Worm (Caenorhabditis elegans) whole organism, L4/young adult: ENCODE data around the gene Y58A7A.5.

ENCODE experiments used
- dao-5 ChIP-seq: sonication (generic microtip); optimal IDR thresholded peaks from 2 replicates; lab custom pipeline; 2016; ENCODE audit warnings: missing genotype, missing genetic modification characterization, moderate library complexity, missing compliant biosample characterization
- him-1 ChIP-seq: sonication (generic microtip); optimal IDR thresholded peaks from 2 replicates; lab custom pipeline; 2016; ENCODE audit warnings: missing genotype, missing genetic modification reagents, missing genetic modification characterization, missing compliant biosample characterization

DNA sequence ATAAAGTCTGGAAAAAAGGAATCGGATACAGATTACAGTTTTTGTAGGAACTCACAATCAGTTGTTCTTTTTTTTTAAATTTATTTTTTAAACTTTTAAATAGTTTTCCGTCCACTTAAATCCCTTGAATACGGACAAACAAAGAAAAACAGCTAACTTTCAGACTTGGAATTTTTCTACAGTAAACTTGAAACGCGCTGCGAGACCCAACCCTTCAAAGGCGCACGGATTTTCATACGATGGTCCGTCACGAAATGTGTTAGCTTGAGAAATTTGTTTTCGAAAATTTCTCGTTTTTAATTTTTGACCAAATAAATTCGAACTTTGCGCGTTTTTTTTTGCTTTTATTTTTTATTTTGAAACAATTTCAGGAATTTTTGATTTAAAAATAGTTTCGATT, 40.2 kb downstream of the Y58A7A.5 start:
- TF ChIP-seq him-1 (tag; lab: Kevin White, UChicago) = no peak
- no peak for TF ChIP-seq dao-5
